Fruit fly (Drosophila melanogaster) whole organism, embryonic: Measurements from ENCODE around the gene Polr2D.

Source experiments
- Atf3 ChIP-seq: fragments of 200-800 bp; sonication (Bioruptor generic); optimal IDR thresholded peaks from 3 replicates; lab custom pipeline; 2016; ENCODE audit warnings: missing biosample characterization, missing genetic modification characterization
- Bgb ChIP-seq: fragments of 200-800 bp; sonication (Bioruptor generic); IDR thresholded peaks from 2 replicates; pipeline ENCODE4 v1.3.6; 2022; ENCODE audit warnings: missing biosample characterization, missing genetic modification characterization; ENCODE audit not compliant: partially characterized antibody
- Blimp-1 ChIP-seq: fragments of 200-800 bp; sonication (Bioruptor generic); optimal IDR thresholded peaks from 3 replicates; lab custom pipeline; 2018; ENCODE audit warnings: missing biosample characterization, missing genetic modification characterization, mild to moderate bottlenecking, moderate library complexity, missing genetic modification reagents
- CG11560 ChIP-seq: fragments of 200-800 bp; sonication (Bioruptor generic); IDR thresholded peaks from 3 replicates; pipeline ENCODE4 v1.3.6; 2022; ENCODE audit warnings: missing biosample characterization, missing genetic modification characterization
- CG12744 ChIP-seq: fragments of 200-800 bp; sonication (Bioruptor generic); optimal IDR thresholded peaks from 2 replicates; lab custom pipeline; 2016; ENCODE audit warnings: missing biosample characterization, missing genetic modification characterization
- CG13296 ChIP-seq: fragments of 200-800 bp; sonication (Bioruptor generic); optimal IDR thresholded peaks from 3 replicates; lab custom pipeline; 2018; ENCODE audit warnings: missing biosample characterization, mild to moderate bottlenecking, missing genetic modification characterization
- CG1529 ChIP-seq: fragments of 200-800 bp; sonication (Bioruptor generic); optimal IDR thresholded peaks from 3 replicates; lab custom pipeline; 2018; ENCODE audit warnings: missing biosample characterization, missing genetic modification characterization
- CG18619 ChIP-seq: fragments of 200-800 bp; sonication (Bioruptor generic); optimal IDR thresholded peaks from 3 replicates; lab custom pipeline; 2017; ENCODE audit warnings: missing biosample characterization, mild to moderate bottlenecking, missing genetic modification characterization
- CG2129 ChIP-seq: fragments of 200-800 bp; sonication (Bioruptor generic); IDR thresholded peaks from 2 replicates; pipeline ENCODE4 v1.3.6; 2022; ENCODE audit warnings: missing biosample characterization, missing genetic modification characterization; ENCODE audit not compliant: partially characterized antibody
- CG3163 ChIP-seq: fragments of 200-800 bp; sonication (Bioruptor generic); optimal IDR thresholded peaks from 3 replicates; lab custom pipeline; 2016; ENCODE audit warnings: missing biosample characterization, missing genetic modification characterization
- CG32532 ChIP-seq: fragments of 200-800 bp; sonication (Bioruptor generic); IDR thresholded peaks from 2 replicates; pipeline ENCODE4 v1.3.6; 2022; ENCODE audit warnings: missing biosample characterization, missing genetic modification characterization
- CG3281 ChIP-seq: fragments of 200-800 bp; sonication (Bioruptor generic); optimal IDR thresholded peaks from 3 replicates; lab custom pipeline; 2017; ENCODE audit warnings: missing biosample characterization, mild to moderate bottlenecking, missing genetic modification characterization
- CG34224 ChIP-seq: fragments of 200-800 bp; sonication (Bioruptor generic); IDR thresholded peaks from 3 replicates; pipeline ENCODE4 v1.3.6; 2022; ENCODE audit warnings: missing biosample characterization, missing genetic modification characterization; ENCODE audit not compliant: partially characterized antibody
- CG34422 ChIP-seq: fragments of 200-800 bp; sonication (Bioruptor generic); IDR thresholded peaks from 3 replicates; pipeline ENCODE4 v1.3.6; 2022; ENCODE audit warnings: missing biosample characterization, missing genetic modification characterization
- CG3847 ChIP-seq: fragments of 200-800 bp; sonication (Bioruptor generic); IDR thresholded peaks from 2 replicates; pipeline ENCODE4 v1.3.6; 2022; ENCODE audit warnings: missing biosample characterization, missing genetic modification characterization
- CG4328 ChIP-seq: fragments of 200-800 bp; sonication (Bioruptor generic); optimal IDR thresholded peaks from 3 replicates; lab custom pipeline; 2017; ENCODE audit warnings: missing biosample characterization, missing genetic modification reagents, missing genetic modification characterization
- CG4707 ChIP-seq: fragments of 200-800 bp; sonication (Bioruptor generic); optimal IDR thresholded peaks from 2 replicates; lab custom pipeline; 2018; ENCODE audit warnings: missing biosample characterization, mild to moderate bottlenecking, missing genetic modification characterization, moderate library complexity
- CG7556 ChIP-seq: fragments of 200-800 bp; sonication (Bioruptor generic); optimal IDR thresholded peaks from 2 replicates; lab custom pipeline; 2017; ENCODE audit warnings: missing biosample characterization, mild to moderate bottlenecking, missing genetic modification characterization
- CG8765 ChIP-seq: fragments of 200-800 bp; sonication (Bioruptor generic); IDR thresholded peaks from 2 replicates; pipeline ENCODE4 v1.3.6; 2022; ENCODE audit warnings: missing biosample characterization, missing genetic modification characterization
- Chrac-16 ChIP-seq: fragments of 200-800 bp; sonication (Bioruptor generic); optimal IDR thresholded peaks from 3 replicates; lab custom pipeline; 2016; ENCODE audit warnings: missing biosample characterization, missing genetic modification characterization
- CkIIα-i1 ChIP-seq: fragments of 200-800 bp; sonication (Bioruptor generic); IDR thresholded peaks from 2 replicates; pipeline ENCODE4 v1.3.6; 2022; ENCODE audit warnings: missing biosample characterization, missing genetic modification characterization
- CoRest ChIP-seq: fragments of 200-800 bp; sonication (Bioruptor generic); optimal IDR thresholded peaks from 3 replicates; lab custom pipeline; 2018; ENCODE audit warnings: missing biosample characterization, mild to moderate bottlenecking, missing genetic modification characterization, moderate library complexity
- Dek ChIP-seq: fragments of 200-800 bp; sonication (Bioruptor generic); optimal IDR thresholded peaks from 3 replicates; lab custom pipeline; 2019; ENCODE audit warnings: missing biosample characterization, mild to moderate bottlenecking, missing genetic modification characterization, moderate library complexity
- HLH4C ChIP-seq: fragments of 200-800 bp; sonication (Bioruptor generic); IDR thresholded peaks from 3 replicates; pipeline ENCODE4 v1.3.6; 2022; ENCODE audit warnings: missing biosample characterization, missing genetic modification characterization; ENCODE audit not compliant: partially characterized antibody
- Hmr ChIP-seq: fragments of 200-800 bp; sonication (Bioruptor generic); optimal IDR thresholded peaks from 3 replicates; lab custom pipeline; 2017; ENCODE audit warnings: mild to moderate bottlenecking, missing biosample characterization, missing genetic modification reagents, missing genetic modification characterization
- MESR4 ChIP-seq: fragments of 200-800 bp; sonication (Bioruptor generic); optimal IDR thresholded peaks from 2 replicates; lab custom pipeline; 2018; ENCODE audit warnings: missing biosample characterization, mild to moderate bottlenecking, missing genetic modification characterization, moderate library complexity
- Max ChIP-seq: fragments of 200-800 bp; sonication (Bioruptor generic); optimal IDR thresholded peaks from 2 replicates; lab custom pipeline; 2016; ENCODE audit warnings: missing biosample characterization, mild to moderate bottlenecking, missing genetic modification characterization
- Neu2 ChIP-seq: fragments of 200-800 bp; sonication (Bioruptor generic); optimal IDR thresholded peaks from 3 replicates; lab custom pipeline; 2016; ENCODE audit warnings: missing biosample characterization, missing genetic modification characterization, borderline replicate concordance
- Nf-YC ChIP-seq: fragments of 200-800 bp; optimal IDR thresholded peaks from 3 replicates; lab custom pipeline; 2019; ENCODE audit warnings: missing biosample characterization, mild to moderate bottlenecking, missing genetic modification characterization, moderate library complexity
- abd-A ChIP-seq: fragments of 200-800 bp; sonication (Bioruptor generic); optimal IDR thresholded peaks from 3 replicates; lab custom pipeline; 2019; ENCODE audit warnings: missing biosample characterization, mild to moderate bottlenecking, missing genetic modification characterization, moderate library complexity
- bcd ChIP-seq: fragments of 200-800 bp; sonication (Bioruptor generic); optimal IDR thresholded peaks from 2 replicates; lab custom pipeline; 2017; ENCODE audit warnings: missing biosample characterization, mild to moderate bottlenecking, missing genetic modification characterization
- caup ChIP-seq: fragments of 200-800 bp; sonication (Bioruptor generic); optimal IDR thresholded peaks from 3 replicates; lab custom pipeline; 2017; ENCODE audit warnings: missing biosample characterization, mild to moderate bottlenecking, missing genetic modification characterization, moderate library complexity; ENCODE audit not compliant: severe bottlenecking
- chif ChIP-seq, 2 experiments: fragments of 200-800 bp; sonication (Bioruptor generic); optimal IDR thresholded peaks; 3 replicates each; lab custom pipeline; 2016; ENCODE audit warnings: missing biosample characterization in 2 of 2, missing genetic modification characterization in 2 of 2
- crc ChIP-seq: fragments of 200-800 bp; sonication (Bioruptor generic); optimal IDR thresholded peaks from 2 replicates; lab custom pipeline; 2016; ENCODE audit warnings: missing biosample characterization, missing genetic modification characterization
- esg ChIP-seq: fragments of 200-800 bp; sonication (Bioruptor generic); conservative IDR thresholded peaks from 2 replicates; pipeline ENCODE4 v1.3.6; 2022; ENCODE audit warnings: missing biosample characterization, missing genetic modification characterization
- fd102C ChIP-seq: fragments of 200-800 bp; sonication (Bioruptor generic); optimal IDR thresholded peaks from 2 replicates; lab custom pipeline; 2018; ENCODE audit warnings: missing biosample characterization, mild to moderate bottlenecking, missing genetic modification characterization, moderate library complexity
- fd3F ChIP-seq: fragments of 200-800 bp; sonication (Bioruptor generic); optimal IDR thresholded peaks from 2 replicates; lab custom pipeline; 2018; ENCODE audit warnings: missing biosample characterization, mild to moderate bottlenecking, missing genetic modification characterization, moderate library complexity
- gcm2 ChIP-seq: fragments of 200-800 bp; sonication (Bioruptor generic); optimal IDR thresholded peaks from 2 replicates; lab custom pipeline; 2016; ENCODE audit warnings: missing biosample characterization, missing genetic modification characterization
- hbn ChIP-seq: fragments of 200-800 bp; sonication (Bioruptor generic); IDR thresholded peaks from 2 replicates; pipeline ENCODE4 v1.3.6; 2022; ENCODE audit warnings: missing biosample characterization, missing genetic modification characterization; ENCODE audit not compliant: partially characterized antibody
- jigr1 ChIP-seq: fragments of 200-800 bp; sonication (Bioruptor generic); IDR thresholded peaks from 3 replicates; pipeline ENCODE4 v1.3.6; 2022; ENCODE audit warnings: missing biosample characterization, missing genetic modification characterization
- prd ChIP-seq, 3 experiments: fragments of >200 bp in 2 of 3; fragments of 200-800 bp in 1 of 3; sonication (Bioruptor generic) in 1 of 3; optimal IDR thresholded peaks in 2 of 3; IDR thresholded peaks in 1 of 3; 2 replicates in 2 of 3; 3 replicates in 1 of 3; pipeline versions ENCODE4 v1.3.6 to Lab custom; 2017 to 2022; ENCODE audit warnings: missing biosample characterization in 1 of 3, missing genetic modification characterization in 1 of 3
- shn ChIP-seq: fragments of 200-800 bp; sonication (Bioruptor generic); optimal IDR thresholded peaks from 3 replicates; lab custom pipeline; 2016; ENCODE audit warnings: missing biosample characterization, missing genetic modification characterization
- slbo ChIP-seq: fragments of 200-800 bp; sonication (Bioruptor generic); IDR thresholded peaks from 2 replicates; pipeline ENCODE4 v1.3.6; 2022; ENCODE audit warnings: missing biosample characterization, missing genetic modification characterization
- sqz ChIP-seq: fragments of 200-800 bp; sonication (Bioruptor generic); optimal IDR thresholded peaks from 3 replicates; lab custom pipeline; 2018; ENCODE audit warnings: missing biosample characterization, mild to moderate bottlenecking, missing genetic modification characterization
- ssp ChIP-seq: fragments of 200-800 bp; sonication (Bioruptor generic); IDR thresholded peaks from 2 replicates; pipeline ENCODE4 v1.3.6; 2022; ENCODE audit warnings: missing biosample characterization, missing genetic modification characterization
- tin ChIP-seq: fragments of 200-800 bp; sonication (Bioruptor generic); optimal IDR thresholded peaks from 3 replicates; lab custom pipeline; 2016; ENCODE audit warnings: missing biosample characterization, missing genetic modification characterization
- unpg ChIP-seq: fragments of 200-800 bp; sonication (Bioruptor generic); optimal IDR thresholded peaks from 3 replicates; lab custom pipeline; 2018; ENCODE audit warnings: missing biosample characterization, mild to moderate bottlenecking, missing genetic modification characterization, moderate library complexity
- vfl ChIP-seq: fragments of 200-800 bp; sonication (Bioruptor generic); optimal IDR thresholded peaks from 2 replicates; lab custom pipeline; 2016; ENCODE audit warnings: missing biosample characterization, missing genetic modification characterization
- vnd ChIP-seq: fragments of 200-800 bp; sonication (Bioruptor generic); IDR thresholded peaks from 3 replicates; pipeline ENCODE4 v1.3.6; 2022; ENCODE audit warnings: missing biosample characterization, missing genetic modification characterization; ENCODE audit not compliant: partially characterized antibody

Gene Polr2D

dm6 chr3R:18298900-18299321, 43.6 kb upstream of the Polr2D start, which contains the start of gene Dlc90F (continued):
- peak; percentile 78 for TF ChIP-seq CG18619
- peak; percentile 84 for TF ChIP-seq Chrac-16 (GFP tag; lab: Kevin White, UChicago)
- peak; percentile 64 for TF ChIP-seq fd3F (GFP tag; lab: Kevin White, UChicago)
- peak; percentile 74 for TF ChIP-seq CG34422 (GFP tag; lab: Robert Waterston, UW)
- peak; percentile 60 for TF ChIP-seq Max (GFP tag; lab: Kevin White, UChicago)
- peak; percentile 69 for TF ChIP-seq Nf-YC (tag; lab: Kevin White, UChicago)
- TF ChIP-seq ssp (GFP tag; lab: Robert Waterston, UW): peak; percentile 94
- TF ChIP-seq CG1529: peak; percentile 40
- TF ChIP-seq caup (GFP tag; lab: Kevin White, UChicago): peak; percentile 49
- peak; percentile 84 for TF ChIP-seq CG32532 (GFP tag; lab: Robert Waterston, UW)
- TF ChIP-seq tin (GFP tag; lab: Kevin White, UChicago): peak; percentile 66
- no peak for TF ChIP-seq HLH4C (GFP tag; lab: Robert Waterston, UW)
- peak; percentile 84 for TF ChIP-seq Hmr (GFP tag; lab: Kevin White, UChicago)
- TF ChIP-seq vfl (GFP tag; lab: Kevin White, UChicago): peak; percentile 74
- TF ChIP-seq jigr1 (GFP tag; lab: Robert Waterston, UW): peak; percentile 69; the same call in 1 of the 3 replicates
- peak; percentile 39 for TF ChIP-seq Blimp-1 (GFP tag; lab: Kevin White, UChicago)
- no peak for TF ChIP-seq CG13296 (GFP tag; lab: Kevin White, UChicago)
- TF ChIP-seq sqz (GFP tag; lab: Kevin White, UChicago): no peak
- TF ChIP-seq CoRest (tag; lab: Kevin White, UChicago): peak; percentile 90
- no peak for TF ChIP-seq fd102C
- peak; percentile 73 for TF ChIP-seq Dek (tag; lab: Kevin White, UChicago)
- TF ChIP-seq CG4328 (GFP tag; lab: Kevin White, UChicago): peak; percentile 17
- peak; percentile 49 for TF ChIP-seq abd-A (tag; lab: Kevin White, UChicago)
- peak; percentile 55 for TF ChIP-seq CG3163 (GFP tag; lab: Kevin White, UChicago)
- peak; percentile 92 for TF ChIP-seq slbo (GFP tag; lab: Robert Waterston, UW)
- TF ChIP-seq Bgb (GFP tag; lab: Robert Waterston, UW): peak; percentile 9; the same call in 1 of the 2 replicates
- TF ChIP-seq CG3847 (GFP tag; lab: Robert Waterston, UW): peak; percentile 86
- TF ChIP-seq CG12744 (GFP tag; lab: Kevin White, UChicago): peak; percentile 64
- no peak; the same call in 1 of the 2 replicates for TF ChIP-seq hbn (GFP tag; lab: Robert Waterston, UW)
- TF ChIP-seq CG3281 (GFP tag; lab: Kevin White, UChicago): peak; percentile 46
- TF ChIP-seq CG7556 (GFP tag; lab: Kevin White, UChicago): peak; percentile 54
- TF ChIP-seq CG11560 (tag; lab: Robert Waterston, UW): peak; percentile 83
- peak; percentile 68 for TF ChIP-seq Atf3
- TF ChIP-seq chif (GFP tag; optimal IDR thresholded peaks at IDR 0.05; lab: Kevin White, UChicago): peak; percentile 66 to 83
- no peak for TF ChIP-seq CG8765 (GFP tag; lab: Robert Waterston, UW)
- no peak for TF ChIP-seq prd (optimal IDR thresholded peaks at IDR 0.05; lab: Kevin White, UChicago)
- TF ChIP-seq prd (GFP tag; IDR thresholded peaks at IDR 0.05; lab: Robert Waterston, UW): peak; percentile 87
- no peak for TF ChIP-seq CG4707 (GFP tag; lab: Kevin White, UChicago)
- TF ChIP-seq CG34224 (GFP tag; lab: Robert Waterston, UW): no peak
- TF ChIP-seq CkIIα-i1 (GFP tag; lab: Robert Waterston, UW): no peak
- TF ChIP-seq CG2129 (GFP tag; lab: Robert Waterston, UW): no peak
- peak; percentile 82 for TF ChIP-seq shn (GFP tag; lab: Kevin White, UChicago)
- TF ChIP-seq esg (GFP tag; lab: Robert Waterston, UW): peak; percentile 84
- TF ChIP-seq vnd (GFP tag; lab: Robert Waterston, UW): 0 out of 3 replicates have a peak, but pooled peaks have one; percentile 42
- TF ChIP-seq bcd (GFP tag; lab: Kevin White, UChicago): peak; percentile 75
- peak; percentile 78 for TF ChIP-seq unpg (GFP tag; lab: Kevin White, UChicago)
- peak; percentile 82 for TF ChIP-seq crc
- TF ChIP-seq gcm2 (GFP tag; lab: Kevin White, UChicago): no peak
- no peak for TF ChIP-seq MESR4
- TF ChIP-seq Neu2 (GFP tag; lab: Kevin White, UChicago): no peak
